Fruit fly (Drosophila melanogaster) whole organism: ENCODE measurements around the gene GlcAT-S.

Experiments used
- Dll ChIP-seq: fragments of >200 bp; optimal IDR thresholded peaks from 2 replicates; lab custom pipeline; 2017
- psq ChIP-seq: fragments of >200 bp; optimal IDR thresholded peaks from 2 replicates; lab custom pipeline; 2017

DNA sequence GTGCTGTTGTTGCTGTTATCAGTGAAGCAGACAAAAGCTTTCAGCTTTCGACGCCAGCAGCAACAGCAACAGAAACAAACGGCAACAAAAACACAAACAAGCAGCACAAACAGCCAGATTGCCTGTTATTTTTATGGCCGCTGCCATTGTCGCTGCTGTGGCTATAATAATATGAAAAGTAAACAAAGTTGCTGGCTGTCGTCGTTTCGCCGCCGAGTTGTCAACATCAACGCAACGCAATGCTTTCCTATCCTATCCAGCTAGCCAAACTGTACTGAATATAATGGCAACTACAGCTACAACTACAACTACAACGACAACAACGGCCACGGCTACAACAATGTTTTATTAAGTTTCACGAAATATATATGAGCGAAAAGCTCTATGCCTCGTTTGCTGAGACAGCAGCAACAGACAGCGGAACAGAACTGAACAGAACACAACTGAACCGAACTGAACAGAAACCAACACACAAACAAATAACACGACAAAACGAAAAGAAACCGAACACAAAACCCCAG is 45.5 kb upstream of the GlcAT-S start:
- TF ChIP-seq Dll, result no peak
- TF ChIP-seq psq (lab: Kevin White, UChicago), result no peak
